Worm (Caenorhabditis elegans) whole organism, L1 larva: ENCODE results near the gene grl-17.

ENCODE experiments used
- C04F5.9 ChIP-seq: sonication (generic microtip); optimal IDR thresholded peaks from 2 replicates; lab custom pipeline; 2016; ENCODE audit warnings: missing genetic modification characterization, missing compliant biosample characterization
- F16B12.6 ChIP-seq: fragments of 150-350 bp; optimal IDR thresholded peaks from 2 replicates; lab custom pipeline; 2014; ENCODE audit warnings: missing biosample characterization, missing genetic modification characterization
- alr-1 ChIP-seq: fragments of 200-800 bp; sonication (Bioruptor generic); optimal IDR thresholded peaks from 2 replicates; lab custom pipeline; 2018; ENCODE audit warnings: borderline replicate concordance, mild to moderate bottlenecking, missing genetic modification characterization, missing compliant biosample characterization
- ama-1 ChIP-seq: fragments of 150-350 bp; optimal IDR thresholded peaks from 2 replicates; lab custom pipeline; 2014
- ceh-82 ChIP-seq, 3 experiments: fragments of 150-350 bp in 1 of 3; sonication (generic microtip) in 2 of 3; optimal IDR thresholded peaks; 2 replicates each; lab custom pipeline; 2014 to 2017; ENCODE audit warnings: missing biosample characterization in 3 of 3, missing genetic modification characterization in 3 of 3
- ceh-90 ChIP-seq: sonication (generic microtip); optimal IDR thresholded peaks from 2 replicates; lab custom pipeline; 2016; ENCODE audit warnings: missing genetic modification characterization, missing compliant biosample characterization
- dpl-1 ChIP-seq, 3 experiments: fragments of 150-350 bp in 2 of 3; sonication (generic microtip) in 1 of 3; optimal IDR thresholded peaks; 2 replicates each; lab custom pipeline; 2014 to 2017; ENCODE audit warnings: missing biosample characterization in 3 of 3, missing genetic modification characterization in 3 of 3, missing genetic modification reagents in 3 of 3
- efl-1 ChIP-seq, 4 experiments: fragments of 150-350 bp; optimal IDR thresholded peaks in 3 of 4; peaks in 1 of 4; 1 replicate in 1 of 4; 2 replicates in 3 of 4; lab custom pipeline; 2014; ENCODE audit warnings: missing biosample characterization in 2 of 4, missing genetic modification characterization in 2 of 4, missing genetic modification reagents in 2 of 4
- egl-13 ChIP-seq: sonication (generic microtip); optimal IDR thresholded peaks from 2 replicates; lab custom pipeline; 2016; ENCODE audit warnings: missing genotype, missing genetic modification reagents, missing genetic modification characterization, missing compliant biosample characterization
- ets-5 ChIP-seq: fragments of 200-800 bp; sonication (Bioruptor generic); IDR thresholded peaks from 2 replicates; pipeline ENCODE4 v1.3.6; 2022; ENCODE audit warnings: missing genetic modification characterization, missing compliant biosample characterization
- fkh-4 ChIP-seq: sonication (generic microtip); optimal IDR thresholded peaks from 2 replicates; lab custom pipeline; 2016; ENCODE audit warnings: missing compliant biosample characterization, missing genetic modification characterization, borderline replicate concordance
- fos-1 ChIP-seq: fragments of 150-350 bp; optimal IDR thresholded peaks from 2 replicates; lab custom pipeline; 2014; ENCODE audit warnings: missing biosample characterization, missing genetic modification characterization
- hlh-17 ChIP-seq: fragments of 200-800 bp; sonication (Bioruptor generic); optimal IDR thresholded peaks from 2 replicates; lab custom pipeline; 2018; ENCODE audit warnings: missing genetic modification characterization, mild to moderate bottlenecking, missing compliant biosample characterization, moderate library complexity, borderline replicate concordance
- hlh-4 ChIP-seq: sonication (generic microtip); optimal IDR thresholded peaks from 2 replicates; lab custom pipeline; 2016; ENCODE audit warnings: mild to moderate bottlenecking, missing genetic modification characterization, missing compliant biosample characterization
- hpl-2 ChIP-seq: fragments of 150-350 bp; optimal IDR thresholded peaks from 2 replicates; lab custom pipeline; 2014; ENCODE audit warnings: missing biosample characterization, missing genetic modification reagents, missing genetic modification characterization
- irx-1 ChIP-seq: sonication (generic microtip); optimal IDR thresholded peaks from 2 replicates; lab custom pipeline; 2016; ENCODE audit warnings: missing genetic modification characterization, missing compliant biosample characterization
- lin-13 ChIP-seq: fragments of 150-350 bp; optimal IDR thresholded peaks from 2 replicates; lab custom pipeline; 2014; ENCODE audit warnings: missing biosample characterization, missing genetic modification reagents, missing genetic modification characterization
- lin-35 ChIP-seq, 2 experiments: fragments of 150-350 bp; optimal IDR thresholded peaks; 2 replicates each; lab custom pipeline; 2014; ENCODE audit warnings: missing biosample characterization in 2 of 2, missing genetic modification characterization in 2 of 2, missing genetic modification reagents in 2 of 2
- lin-39 ChIP-seq: fragments of 150-350 bp; optimal IDR thresholded peaks from 2 replicates; lab custom pipeline; 2014; ENCODE audit warnings: missing biosample characterization, missing genetic modification reagents, missing genetic modification characterization
- mab-9 ChIP-seq: fragments of 200-800 bp; sonication (Bioruptor generic); IDR thresholded peaks from 2 replicates; pipeline ENCODE4 v1.3.6; 2022; ENCODE audit warnings: missing genetic modification reagents, missing genetic modification characterization, missing compliant biosample characterization
- nhr-11 ChIP-seq: fragments of 150-350 bp; optimal IDR thresholded peaks from 2 replicates; lab custom pipeline; 2014; ENCODE audit warnings: missing biosample characterization, missing genetic modification characterization
- nhr-19 ChIP-seq: fragments of 200-800 bp; sonication (Bioruptor generic); conservative IDR thresholded peaks from 2 replicates; pipeline ENCODE4 v1.3.6; 2022; ENCODE audit warnings: missing genetic modification characterization, missing compliant biosample characterization
- nhr-20 ChIP-seq: sonication (generic microtip); optimal IDR thresholded peaks from 2 replicates; lab custom pipeline; 2016; ENCODE audit warnings: mild to moderate bottlenecking, missing genetic modification characterization, missing compliant biosample characterization
- nhr-237 ChIP-seq: fragments of 150-350 bp; optimal IDR thresholded peaks from 2 replicates; lab custom pipeline; 2014; ENCODE audit warnings: missing biosample characterization, missing genetic modification characterization
- nhr-28 ChIP-seq: fragments of 150-350 bp; optimal IDR thresholded peaks from 2 replicates; lab custom pipeline; 2014; ENCODE audit warnings: missing biosample characterization, missing genetic modification characterization
- nhr-76 ChIP-seq: sonication (generic microtip); optimal IDR thresholded peaks from 2 replicates; lab custom pipeline; 2017; ENCODE audit warnings: missing biosample characterization, missing genetic modification characterization
- pax-3 ChIP-seq: fragments of 200-800 bp; sonication (Bioruptor generic); optimal IDR thresholded peaks from 2 replicates; lab custom pipeline; 2018; ENCODE audit warnings: mild to moderate bottlenecking, missing genetic modification characterization, moderate library complexity, missing compliant biosample characterization
- rnt-1 ChIP-seq: sonication (generic microtip); optimal IDR thresholded peaks from 2 replicates; lab custom pipeline; 2016; ENCODE audit warnings: mild to moderate bottlenecking, missing genetic modification characterization, moderate library complexity, missing compliant biosample characterization
- skn-1 ChIP-seq: fragments of 150-350 bp; optimal IDR thresholded peaks from 2 replicates; lab custom pipeline; 2014; ENCODE audit warnings: missing biosample characterization, missing genetic modification characterization
- snpc-4 ChIP-seq: fragments of 150-350 bp; optimal IDR thresholded peaks from 2 replicates; lab custom pipeline; 2014; ENCODE audit warnings: missing biosample characterization, missing genetic modification characterization
- swsn-7 ChIP-seq: sonication (generic microtip); optimal IDR thresholded peaks from 2 replicates; lab custom pipeline; 2016; ENCODE audit warnings: missing genetic modification characterization, missing compliant biosample characterization
- unc-62 ChIP-seq: fragments of 150-350 bp; optimal IDR thresholded peaks from 2 replicates; lab custom pipeline; 2014; ENCODE audit warnings: missing biosample characterization, missing genetic modification reagents, missing genetic modification characterization
- unc-86 ChIP-seq: sonication (generic microtip); optimal IDR thresholded peaks from 2 replicates; lab custom pipeline; 2016; ENCODE audit warnings: missing genetic modification characterization, missing compliant biosample characterization
- xbp-1 ChIP-seq: sonication (generic microtip); optimal IDR thresholded peaks from 2 replicates; lab custom pipeline; 2016; ENCODE audit warnings: missing genetic modification characterization, missing compliant biosample characterization
- ztf-11 ChIP-seq, 2 experiments: sonication (generic microtip); optimal IDR thresholded peaks; 2 replicates each; lab custom pipeline; 2016 to 2017; ENCODE audit warnings: missing genetic modification characterization in 2 of 2, missing biosample characterization in 1 of 2, missing compliant biosample characterization in 1 of 2
- ztf-4 ChIP-seq: fragments of 150-350 bp; optimal IDR thresholded peaks from 2 replicates; lab custom pipeline; 2014; ENCODE audit warnings: missing biosample characterization, missing genetic modification characterization

grl-17 gene

DNA sequence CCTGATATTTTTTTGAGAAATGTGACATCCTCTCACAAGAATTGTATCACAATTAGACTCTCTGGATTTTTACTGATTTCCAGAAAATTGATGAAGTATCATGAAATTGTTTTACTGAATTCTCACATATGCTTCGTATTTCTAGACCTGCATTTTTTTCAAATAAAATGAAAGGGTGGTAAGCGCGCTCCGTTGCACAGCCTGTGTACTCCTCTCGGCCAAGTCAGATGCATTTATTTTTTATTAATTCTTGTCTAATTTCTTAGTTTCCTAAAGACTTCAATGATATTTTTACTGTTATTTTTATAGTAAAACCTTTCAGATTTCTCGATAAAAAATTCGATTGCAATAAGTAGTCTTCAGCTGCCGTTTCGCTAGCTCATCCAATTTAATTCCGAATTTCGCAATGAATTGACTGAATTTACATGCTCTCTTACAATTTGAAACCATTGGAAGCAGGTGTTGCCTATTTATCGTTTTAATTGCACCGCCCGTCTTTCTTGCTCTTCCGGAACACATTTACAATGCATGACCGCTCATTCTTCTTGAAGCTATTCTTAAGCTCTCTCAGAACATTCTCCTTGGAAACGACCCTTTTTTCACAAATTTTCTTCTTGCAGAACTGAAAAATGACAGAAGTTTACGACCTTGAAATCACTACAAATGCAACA lies 27.9 kb upstream of the grl-17 start, which contains the start of gene tbcb-1 (continued):
- no peak for TF ChIP-seq hlh-17 (GFP tag; lab: Kevin White, UChicago)
- no peak for TF ChIP-seq nhr-237 (tag; lab: Kevin White, UChicago)
- peak; percentile 41 for TF ChIP-seq irx-1 (tag; lab: Kevin White, UChicago)
- no peak for TF ChIP-seq lin-39 (tag; lab: Kevin White, UChicago)
- TF ChIP-seq unc-62 (GFP tag; lab: Kevin White, UChicago), result no peak
- no peak for TF ChIP-seq hlh-4 (tag; lab: Kevin White, UChicago)
- TF ChIP-seq egl-13 (tag; lab: Kevin White, UChicago), result peak; percentile 26
- peak; percentile 0 for TF ChIP-seq snpc-4 (tag; lab: Kevin White, UChicago)
- peak; percentile 46 for TF ChIP-seq xbp-1 (tag; lab: Kevin White, UChicago)
- TF ChIP-seq ztf-4, result no peak
- TF ChIP-seq unc-86 (tag; lab: Kevin White, UChicago), result no peak
- no peak for TF ChIP-seq ceh-90 (tag; lab: Kevin White, UChicago)
- TF ChIP-seq alr-1, result no peak
- TF ChIP-seq, all 84 proteins: peak for 24

DNA sequence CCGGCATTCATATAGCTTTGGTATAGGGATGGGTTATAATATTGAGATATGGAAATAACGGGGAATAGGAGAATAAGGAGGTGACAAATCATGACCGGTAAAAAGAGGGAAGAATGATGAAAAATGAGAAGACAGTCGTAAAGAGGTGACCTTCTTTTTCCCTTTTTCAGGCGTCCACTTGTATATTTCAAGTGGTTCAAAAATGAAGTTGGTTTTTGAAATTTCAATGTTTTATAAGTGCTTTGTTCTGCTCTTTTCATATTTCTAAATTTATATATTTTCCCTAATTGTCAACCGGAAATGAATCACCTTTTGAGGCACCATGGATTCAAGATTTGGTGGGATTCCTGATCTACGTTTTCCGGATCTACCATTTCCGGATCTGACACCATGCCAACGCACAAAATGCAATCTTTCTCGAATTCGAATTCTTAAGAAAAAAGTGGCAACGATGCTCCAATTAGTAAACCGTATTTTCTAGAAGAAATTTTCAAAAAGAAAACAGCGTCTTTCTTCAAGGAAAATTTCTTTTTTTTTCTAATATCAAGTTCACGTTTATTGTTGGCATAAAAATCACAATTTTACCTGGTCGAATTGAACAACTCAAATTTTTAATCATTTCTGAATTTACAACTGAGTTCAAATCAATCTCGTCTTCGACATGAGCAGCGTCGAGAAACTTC lies 25.9 kb upstream of the grl-17 start, which contains the start of the genes F53F4.2 and F53F4.18:
Gene F53F4.2 (minus strand): TSS at position 101 of the 683 bp plus-strand sequence.
Gene F53F4.18 (plus strand): TSS at position 633 of the 683 bp plus-strand sequence.
- no peak for TF ChIP-seq swsn-7 (tag; lab: Kevin White, UChicago)
- no peak for TF ChIP-seq unc-62 (GFP tag; lab: Kevin White, UChicago)
- TF ChIP-seq ceh-82 (tag; optimal IDR thresholded peaks at IDR 0.05; lab: Kevin White, UChicago), result no peak
- no peak for TF ChIP-seq C04F5.9 (tag; lab: Kevin White, UChicago)
- TF ChIP-seq mab-9 (GFP tag; lab: Robert Waterston, UW), result no peak
- TF ChIP-seq fkh-4 (tag; lab: Kevin White, UChicago), result no peak
- TF ChIP-seq skn-1 (tag; lab: Kevin White, UChicago), result no peak
- no peak for TF ChIP-seq nhr-20
- TF ChIP-seq efl-1 (optimal IDR thresholded peaks at IDR 0.05; lab: Kevin White, UChicago), result no peak
- no peak for TF ChIP-seq efl-1 (GFP tag; optimal IDR thresholded peaks at IDR 0.05 in 1 of 2; lab: Kevin White, UChicago)
- no peak for TF ChIP-seq nhr-237 (tag; lab: Kevin White, UChicago)
- no peak for TF ChIP-seq nhr-11
- no peak for TF ChIP-seq lin-13 (GFP tag; lab: Kevin White, UChicago)
- no peak for TF ChIP-seq dpl-1 (GFP tag; optimal IDR thresholded peaks at IDR 0.05; lab: Kevin White, UChicago)
- TF ChIP-seq unc-86 (tag; lab: Kevin White, UChicago), result no peak
- no peak for TF ChIP-seq pax-3
- TF ChIP-seq nhr-19 (GFP tag; lab: Robert Waterston, UW), result no peak
- TF ChIP-seq ets-5 (GFP tag; lab: Robert Waterston, UW), result no peak
- TF ChIP-seq ama-1 (lab: Kevin White, UChicago), result no peak
- no peak for TF ChIP-seq nhr-28 (tag; lab: Kevin White, UChicago)

DNA sequence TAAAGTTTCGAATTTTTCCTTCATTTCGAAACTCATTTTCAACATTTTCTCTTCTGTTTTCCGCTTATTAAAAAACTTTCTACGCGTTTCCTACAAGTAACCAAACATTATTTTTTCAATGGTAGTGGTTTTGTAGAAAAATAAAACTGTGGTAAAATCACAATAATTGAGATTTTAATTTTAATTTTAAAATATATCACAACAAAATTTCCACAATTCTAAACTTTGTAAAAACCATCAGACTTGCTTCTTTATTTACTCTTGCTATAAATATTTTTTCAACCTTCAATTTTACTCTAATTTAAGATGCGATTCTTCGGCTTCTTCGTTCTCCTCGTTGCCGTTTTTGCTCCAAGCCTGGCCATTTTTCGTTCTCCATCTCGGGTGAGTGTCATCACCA lies 24.2 kb upstream of the grl-17 start, which contains the start of gene F53F4.17:
Gene F53F4.17 (plus strand): TSS at position 301 of the 400 bp plus-strand sequence.
- no peak for TF ChIP-seq lin-35 (GFP tag; optimal IDR thresholded peaks at IDR 0.05; lab: Kevin White, UChicago)
- TF ChIP-seq rnt-1, result no peak
- no peak for TF ChIP-seq nhr-76
- TF ChIP-seq dpl-1 (GFP tag; optimal IDR thresholded peaks at IDR 0.05; lab: Kevin White, UChicago), result no peak
- TF ChIP-seq hlh-4 (tag; lab: Kevin White, UChicago), result no peak
- no peak for TF ChIP-seq lin-13 (GFP tag; lab: Kevin White, UChicago)
- TF ChIP-seq unc-86 (tag; lab: Kevin White, UChicago), result no peak
- no peak for TF ChIP-seq hpl-2
- no peak for TF ChIP-seq C04F5.9 (tag; lab: Kevin White, UChicago)
- no peak for TF ChIP-seq F16B12.6 (tag; lab: Kevin White, UChicago)
- no peak for TF ChIP-seq ztf-11 (tag; optimal IDR thresholded peaks at IDR 0.05; lab: Kevin White, UChicago)
- TF ChIP-seq fos-1 (tag; lab: Kevin White, UChicago), result no peak
- TF ChIP-seq, all 84 proteins: peak for 0
